Worm (Caenorhabditis elegans) whole organism, midembryonic: ENCODE results near the gene Y37H2A.1.

Experiments
- T22C8.4 ChIP-seq: fragments of 200-800 bp; sonication (Bioruptor generic); IDR thresholded peaks from 2 replicates; pipeline ENCODE4 v1.3.6; 2022; ENCODE audit warnings: missing genetic modification characterization, missing compliant biosample characterization
- flt-1 ChIP-seq: fragments of 200-800 bp; sonication (Bioruptor generic); IDR thresholded peaks from 2 replicates; pipeline ENCODE4 v1.3.6; 2022; ENCODE audit warnings: missing genetic modification characterization, missing compliant biosample characterization
- ztf-29 ChIP-seq: fragments of 200-800 bp; sonication (Bioruptor generic); IDR thresholded peaks from 2 replicates; pipeline ENCODE4 v1.3.6; 2022; ENCODE audit warnings: missing genetic modification reagents, missing genetic modification characterization, missing compliant biosample characterization

ce11 chrV:18142549-18142948, 34.5 kb downstream of the Y37H2A.1 start, which contains the start of gene Y37H2A.13:
- TF ChIP-seq T22C8.4 (GFP tag; lab: Robert Waterston, UW) (no peak), ztf-29 (GFP tag; lab: Robert Waterston, UW) (no peak), flt-1 (GFP tag; lab: Robert Waterston, UW) (no peak)
